Fruit fly (Drosophila melanogaster) whole organism, wandering third instar larva: ENCODE results near the gene Peritrophin-15b.
A peak's percentile ranks its signal among the peaks of the same experiment; 100 is the strongest.

Source experiments
- Abd-B ChIP-seq: fragments of >200 bp; optimal IDR thresholded peaks from 2 replicates; lab custom pipeline; 2017; ENCODE audit warnings: missing biosample characterization, missing genetic modification characterization
- CG32264 ChIP-seq: fragments of 200-800 bp; sonication (Bioruptor generic); optimal IDR thresholded peaks from 2 replicates; lab custom pipeline; 2016; ENCODE audit warnings: missing biosample characterization, missing genetic modification characterization
- CG9705 ChIP-seq: fragments of 200-800 bp; sonication (Bioruptor generic); optimal IDR thresholded peaks from 2 replicates; lab custom pipeline; 2018; ENCODE audit warnings: missing biosample characterization, mild to moderate bottlenecking, missing genetic modification characterization
- CrebA ChIP-seq: fragments of 200-800 bp; sonication (Bioruptor generic); optimal IDR thresholded peaks from 2 replicates; lab custom pipeline; 2016; ENCODE audit warnings: missing biosample characterization, mild to moderate bottlenecking, missing genetic modification characterization, borderline replicate concordance
- Dfd ChIP-seq: fragments of >200 bp; optimal IDR thresholded peaks from 2 replicates; lab custom pipeline; 2017; ENCODE audit warnings: missing biosample characterization, missing genetic modification characterization
- Dif ChIP-seq: fragments of 200-275, 200-300 bp; sonication (Bioruptor generic); optimal IDR thresholded peaks from 2 replicates; lab custom pipeline; 2018; ENCODE audit warnings: missing biosample characterization, missing genetic modification characterization; ENCODE audit not compliant: partially characterized antibody
- GATAd ChIP-seq: sonication (Bioruptor generic); optimal IDR thresholded peaks from 2 replicates; lab custom pipeline; 2016; ENCODE audit warnings: missing biosample characterization, missing genetic modification characterization
- HLH106 ChIP-seq: fragments of 200-800 bp; optimal IDR thresholded peaks from 3 replicates; lab custom pipeline; 2019; ENCODE audit warnings: missing biosample characterization, mild to moderate bottlenecking, missing genetic modification characterization, moderate library complexity
- Hnf4 ChIP-seq: fragments of 200-800 bp; sonication (Bioruptor generic); optimal IDR thresholded peaks from 2 replicates; lab custom pipeline; 2016; ENCODE audit warnings: missing biosample characterization, mild to moderate bottlenecking, missing genetic modification characterization
- Hr78 ChIP-seq: fragments of >200 bp; optimal IDR thresholded peaks from 2 replicates; lab custom pipeline; 2017; ENCODE audit warnings: missing biosample characterization, missing genetic modification characterization
- Hr83 ChIP-seq: fragments of 200-300 bp; sonication (Bioruptor generic); optimal IDR thresholded peaks from 2 replicates; lab custom pipeline; 2016; ENCODE audit warnings: missing biosample characterization, mild to moderate bottlenecking, missing genetic modification characterization, moderate library complexity; ENCODE audit not compliant: poor library complexity, severe bottlenecking
- Jra ChIP-seq: sonication (Bioruptor generic); optimal IDR thresholded peaks from 2 replicates; lab custom pipeline; 2016; ENCODE audit warnings: missing biosample characterization, missing genetic modification characterization
- Mio ChIP-seq: sonication (Bioruptor generic); optimal IDR thresholded peaks from 2 replicates; lab custom pipeline; 2016; ENCODE audit warnings: missing biosample characterization, missing genetic modification characterization
- Myc ChIP-seq: fragments of >200 bp; optimal IDR thresholded peaks from 2 replicates; lab custom pipeline; 2017
- N ChIP-seq: fragments of >200 bp; optimal IDR thresholded peaks from 2 replicates; lab custom pipeline; 2018; ENCODE audit warnings: missing biosample characterization, missing external identifiers, missing genetic modification characterization
- OdsH ChIP-seq: fragments of 200-800 bp; sonication (Bioruptor generic); optimal IDR thresholded peaks from 2 replicates; lab custom pipeline; 2016; ENCODE audit warnings: missing biosample characterization, mild to moderate bottlenecking, missing genetic modification characterization
- Rel ChIP-seq, 2 experiments: fragments of 200-800 bp; sonication (Bioruptor generic) in 1 of 2; optimal IDR thresholded peaks; 2 replicates in 1 of 2; 3 replicates in 1 of 2; lab custom pipeline; 2016 to 2019; ENCODE audit warnings: mild to moderate bottlenecking in 2 of 2, missing biosample characterization in 2 of 2, missing genetic modification characterization in 2 of 2, moderate library complexity in 1 of 2
- Sp1 ChIP-seq: fragments of 200-800 bp; sonication (Bioruptor generic); optimal IDR thresholded peaks from 3 replicates; lab custom pipeline; 2019; ENCODE audit warnings: missing biosample characterization, mild to moderate bottlenecking, missing genetic modification characterization, moderate library complexity
- Vsx2 ChIP-seq: fragments of 200-300, 225-300 bp; sonication (Bioruptor generic); optimal IDR thresholded peaks from 2 replicates; lab custom pipeline; 2018; ENCODE audit warnings: missing biosample characterization, missing genetic modification characterization; ENCODE audit not compliant: partially characterized antibody
- br ChIP-seq: fragments of 200-800 bp; sonication (Bioruptor generic); optimal IDR thresholded peaks from 2 replicates; lab custom pipeline; 2016; ENCODE audit warnings: missing biosample characterization, missing genetic modification characterization
- brk ChIP-seq: fragments of 200-800 bp; sonication (Bioruptor generic); optimal IDR thresholded peaks from 2 replicates; lab custom pipeline; 2016; ENCODE audit warnings: missing biosample characterization, mild to moderate bottlenecking, missing genetic modification characterization
- dl ChIP-seq, 2 experiments: fragments of 175-275, 200-275 bp in 1 of 2; fragments of 200-275 bp in 1 of 2; sonication (Bioruptor generic); optimal IDR thresholded peaks; lab custom pipeline; 2018; ENCODE audit warnings: mild to moderate bottlenecking in 2 of 2, missing biosample characterization in 2 of 2, missing genetic modification characterization in 2 of 2, moderate library complexity in 2 of 2; ENCODE audit not compliant: partially characterized antibody in 2 of 2, insufficient read depth in 1 of 2
- dmrt93B ChIP-seq: fragments of 200-800 bp; sonication (Bioruptor generic); optimal IDR thresholded peaks from 2 replicates; lab custom pipeline; 2018; ENCODE audit warnings: missing biosample characterization, mild to moderate bottlenecking, missing genetic modification characterization
- dsf ChIP-seq: sonication (Bioruptor generic); optimal IDR thresholded peaks from 2 replicates; lab custom pipeline; 2016; ENCODE audit warnings: missing biosample characterization, missing genetic modification characterization, borderline replicate concordance
- ey ChIP-seq: fragments of 200-800 bp; sonication (Bioruptor generic); optimal IDR thresholded peaks from 2 replicates; lab custom pipeline; 2016; ENCODE audit warnings: missing biosample characterization, missing genetic modification characterization
- foxo ChIP-seq, 2 experiments: fragments of 200-800 bp; sonication (Bioruptor generic); optimal IDR thresholded peaks; 2 replicates in 1 of 2; 3 replicates in 1 of 2; lab custom pipeline; 2016 to 2017; ENCODE audit warnings: missing biosample characterization in 2 of 2, missing genetic modification characterization in 2 of 2
- fru ChIP-seq: fragments of 200-800 bp; sonication (Bioruptor generic); optimal IDR thresholded peaks from 3 replicates; lab custom pipeline; 2016; ENCODE audit warnings: missing biosample characterization, mild to moderate bottlenecking, missing genetic modification characterization
- h ChIP-seq: fragments of 200-800 bp; sonication (Bioruptor generic); optimal IDR thresholded peaks from 3 replicates; lab custom pipeline; 2016; ENCODE audit warnings: missing biosample characterization, mild to moderate bottlenecking, missing genetic modification characterization
- jim ChIP-seq: fragments of 175-275, 200-325 bp; sonication (Bioruptor generic); optimal IDR thresholded peaks from 2 replicates; lab custom pipeline; 2016; ENCODE audit warnings: missing biosample characterization, mild to moderate bottlenecking, missing genetic modification characterization
- lola ChIP-seq: fragments of >200 bp; optimal IDR thresholded peaks from 2 replicates; lab custom pipeline; 2017; ENCODE audit warnings: missing biosample characterization, missing genetic modification characterization
- pan ChIP-seq: fragments of >200 bp; optimal IDR thresholded peaks from 2 replicates; lab custom pipeline; 2017
- psq ChIP-seq: fragments of 200-800 bp; sonication (Bioruptor generic); optimal IDR thresholded peaks from 3 replicates; lab custom pipeline; 2017; ENCODE audit warnings: missing biosample characterization, mild to moderate bottlenecking, missing genetic modification characterization, moderate library complexity
- rgr ChIP-seq: fragments of 200-800 bp; sonication (Bioruptor generic); optimal IDR thresholded peaks from 3 replicates; lab custom pipeline; 2016; ENCODE audit warnings: missing biosample characterization, mild to moderate bottlenecking, missing genetic modification characterization
- sage ChIP-seq: fragments of 200-800 bp; sonication (Bioruptor generic); optimal IDR thresholded peaks from 2 replicates; lab custom pipeline; 2016; ENCODE audit warnings: missing biosample characterization, mild to moderate bottlenecking, missing genetic modification characterization
- sv ChIP-seq: fragments of 200-800 bp; sonication (Bioruptor generic); optimal IDR thresholded peaks from 3 replicates; lab custom pipeline; 2016; ENCODE audit warnings: missing biosample characterization, missing genetic modification characterization
- tai ChIP-seq: sonication (Bioruptor generic); optimal IDR thresholded peaks from 2 replicates; lab custom pipeline; 2016; ENCODE audit warnings: missing biosample characterization, missing genetic modification characterization
- usp ChIP-seq: fragments of >200 bp; optimal IDR thresholded peaks from 2 replicates; lab custom pipeline; 2017; ENCODE audit warnings: missing biosample characterization, missing genetic modification characterization
- woc ChIP-seq: sonication (Bioruptor generic); optimal IDR thresholded peaks from 2 replicates; lab custom pipeline; 2016; ENCODE audit warnings: missing biosample characterization, mild to moderate bottlenecking, missing genetic modification characterization

The Peritrophin-15b gene

DNA sequence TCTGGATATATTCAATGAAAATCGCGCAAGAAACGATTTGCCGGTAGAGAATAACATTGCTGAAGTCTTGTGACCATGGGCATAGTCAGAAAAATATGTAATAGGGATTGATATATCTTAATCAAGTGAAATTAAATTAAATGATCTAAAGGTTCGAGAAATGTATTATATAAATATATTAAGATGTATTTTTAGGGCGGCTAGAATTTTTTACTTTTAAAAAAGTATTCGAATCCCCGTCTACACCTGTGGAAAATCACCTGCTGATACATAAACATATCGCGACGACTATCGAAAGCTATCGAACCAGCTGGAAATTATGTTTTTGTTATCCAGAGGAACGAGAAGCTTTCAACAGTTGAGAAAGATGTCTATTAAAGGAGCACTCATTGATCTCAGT, 18.0 kb downstream of the Peritrophin-15b start, which contains the start of the genes CG13390 and CG17294:
Gene CG13390 (minus strand): TSS at position 81 of the 400 bp plus-strand sequence.
Gene CG17294 (plus strand): TSS at position 319 of the 400 bp plus-strand sequence.
- no peak for TF ChIP-seq Myc (lab: Kevin White, UChicago)
- peak; percentile 83 for TF ChIP-seq Hr83 (GFP tag; lab: Kevin White, UChicago)
- peak; percentile 99 for TF ChIP-seq brk (GFP tag; lab: Kevin White, UChicago)
- TF ChIP-seq usp (GFP tag; lab: Kevin White, UChicago): no peak
- TF ChIP-seq sage (GFP tag; lab: Kevin White, UChicago): peak; percentile 98
- TF ChIP-seq jim (GFP tag; lab: Kevin White, UChicago): peak; percentile 89
- TF ChIP-seq psq (GFP tag; lab: Kevin White, UChicago): peak; percentile 99
- peak; percentile 98 for TF ChIP-seq sv (GFP tag; lab: Kevin White, UChicago)
- TF ChIP-seq dl (GFP tag; optimal IDR thresholded peaks at IDR 0.05; lab: Kevin White, UChicago; ENCODE audit: insufficient read depth in 1 of 2, partially characterized antibody in 2 of 2): no peak
- peak; percentile 97 for TF ChIP-seq br (GFP tag; lab: Kevin White, UChicago)
- peak; percentile 99 for TF ChIP-seq CG9705 (GFP tag; lab: Kevin White, UChicago)
- TF ChIP-seq CrebA (GFP tag; lab: Kevin White, UChicago): no peak
- peak; percentile 100 for TF ChIP-seq HLH106
- peak; percentile 85 for TF ChIP-seq Mio (GFP tag; lab: Kevin White, UChicago)
- peak; percentile 95 for TF ChIP-seq GATAd (GFP tag; lab: Kevin White, UChicago)
- no peak for TF ChIP-seq N (GFP tag; lab: Kevin White, UChicago)
- TF ChIP-seq ey: peak; percentile 97
- TF ChIP-seq dsf (GFP tag; lab: Kevin White, UChicago): peak; percentile 96
- no peak for TF ChIP-seq lola (GFP tag; lab: Kevin White, UChicago)
- TF ChIP-seq OdsH (GFP tag; lab: Kevin White, UChicago): peak; percentile 99
- peak; percentile 98 for TF ChIP-seq Jra (GFP tag; lab: Kevin White, UChicago)
- no peak for TF ChIP-seq Hr78 (GFP tag; lab: Kevin White, UChicago)
- peak; percentile 99 for TF ChIP-seq dmrt93B (GFP tag; lab: Kevin White, UChicago)
- TF ChIP-seq CG32264 (GFP tag; lab: Kevin White, UChicago): peak; percentile 95
- peak; percentile 97 for TF ChIP-seq Rel (GFP tag; optimal IDR thresholded peaks at IDR 0.05; lab: Kevin White, UChicago)
- peak; percentile 95 for TF ChIP-seq Rel (tag; optimal IDR thresholded peaks at IDR 0.05; lab: Kevin White, UChicago)
- no peak for TF ChIP-seq tai (GFP tag; lab: Kevin White, UChicago)
- no peak for TF ChIP-seq Vsx2 (GFP tag; lab: Kevin White, UChicago)
- peak; percentile 99 for TF ChIP-seq fru (GFP tag; lab: Kevin White, UChicago)
- no peak for TF ChIP-seq Abd-B (GFP tag; lab: Kevin White, UChicago)
- TF ChIP-seq Dif: no peak
- peak; percentile 95 for TF ChIP-seq woc (GFP tag; lab: Kevin White, UChicago)
- TF ChIP-seq Sp1 (GFP tag; lab: Kevin White, UChicago): peak; percentile 100
- TF ChIP-seq Hnf4 (GFP tag; lab: Kevin White, UChicago): peak; percentile 99
- TF ChIP-seq Dfd (GFP tag; lab: Kevin White, UChicago): no peak
- peak; percentile 87 to 100 for TF ChIP-seq foxo (GFP tag; optimal IDR thresholded peaks at IDR 0.05; lab: Kevin White, UChicago)
- TF ChIP-seq h (GFP tag; lab: Kevin White, UChicago): peak; percentile 100
- TF ChIP-seq pan (lab: Kevin White, UChicago): no peak
- TF ChIP-seq rgr: peak; percentile 100

DNA sequence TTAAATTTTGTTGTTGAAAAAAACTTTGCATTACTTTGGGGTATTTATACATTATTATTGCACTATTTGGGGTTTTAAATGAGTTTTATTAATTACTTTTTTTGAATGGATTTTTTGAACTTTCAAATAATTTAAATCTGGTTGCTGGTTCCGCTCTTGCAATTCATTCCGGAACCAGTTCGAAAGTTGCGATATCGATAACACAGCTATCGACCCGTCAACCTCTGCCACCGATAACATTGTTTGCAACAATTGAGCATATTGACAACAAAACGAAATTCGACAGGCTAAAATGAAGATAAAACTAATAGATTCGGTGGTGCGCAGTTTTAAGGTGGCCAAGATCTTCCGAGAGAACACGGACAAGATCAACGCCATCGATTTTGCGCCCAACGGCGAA, 20.5 kb downstream of the Peritrophin-15b start, which contains the start of gene Wdr82:
Gene Wdr82 (plus strand): TSS at position 227 of the 400 bp plus-strand sequence.
- TF ChIP-seq jim (GFP tag; lab: Kevin White, UChicago) (no peak), Jra (GFP tag; lab: Kevin White, UChicago) (no peak), HLH106 (no peak), GATAd (GFP tag; lab: Kevin White, UChicago) (no peak), dsf (GFP tag; lab: Kevin White, UChicago) (no peak), Hr83 (GFP tag; lab: Kevin White, UChicago) (no peak), h (GFP tag; lab: Kevin White, UChicago) (no peak), rgr (no peak), Hnf4 (GFP tag; lab: Kevin White, UChicago) (no peak), usp (GFP tag; lab: Kevin White, UChicago) (no peak), psq (GFP tag; lab: Kevin White, UChicago) (no peak), fru (GFP tag; lab: Kevin White, UChicago) (no peak), tai (GFP tag; lab: Kevin White, UChicago) (no peak), Dif (no peak), Sp1 (GFP tag; lab: Kevin White, UChicago) (no peak), ey (no peak), Rel (GFP tag; optimal IDR thresholded peaks at IDR 0.05; lab: Kevin White, UChicago) (no peak), Rel (tag; optimal IDR thresholded peaks at IDR 0.05; lab: Kevin White, UChicago) (no peak), Myc (lab: Kevin White, UChicago) (no peak)
- TF ChIP-seq, all 38 proteins: peak for 0
